Worm (Caenorhabditis elegans) whole organism, late embryonic: ENCODE data around the gene pqn-36.
A peak's percentile ranks its signal among the peaks of the same experiment; 100 is the strongest.

Source experiments
- F13H6.1 ChIP-seq: sonication (generic microtip); optimal IDR thresholded peaks from 2 replicates; lab custom pipeline; 2016; ENCODE audit warnings: missing genetic modification characterization, missing compliant biosample characterization
- K02D7.2 ChIP-seq: sonication (generic microtip); optimal IDR thresholded peaks from 2 replicates; lab custom pipeline; 2017; ENCODE audit warnings: mild to moderate bottlenecking, missing genetic modification characterization, missing compliant biosample characterization
- T23F11.4 ChIP-seq: fragments of 200-800 bp; sonication (Bioruptor generic); optimal IDR thresholded peaks from 2 replicates; lab custom pipeline; 2018; ENCODE audit warnings: mild to moderate bottlenecking, missing genetic modification characterization, missing compliant biosample characterization
- Y22D7AL.16 ChIP-seq: sonication (generic microtip); optimal IDR thresholded peaks from 2 replicates; lab custom pipeline; 2016; ENCODE audit warnings: missing genetic modification characterization, missing compliant biosample characterization
- ceh-19 ChIP-seq: fragments of 200-800 bp; sonication (Bioruptor generic); optimal IDR thresholded peaks from 2 replicates; lab custom pipeline; 2018; ENCODE audit warnings: mild to moderate bottlenecking, missing genetic modification characterization, missing compliant biosample characterization
- ceh-31 ChIP-seq: sonication (generic microtip); optimal IDR thresholded peaks from 2 replicates; lab custom pipeline; 2016; ENCODE audit warnings: missing genetic modification characterization, missing compliant biosample characterization
- ceh-45 ChIP-seq: fragments of 200-800 bp; sonication (Bioruptor generic); IDR thresholded peaks from 2 replicates; pipeline ENCODE4 v1.3.6; 2022; ENCODE audit warnings: missing genetic modification reagents, missing genetic modification characterization, missing compliant biosample characterization
- elt-2 ChIP-seq: sonication (generic microtip); optimal IDR thresholded peaks from 2 replicates; lab custom pipeline; 2016; ENCODE audit warnings: missing genetic modification reagents, missing genetic modification characterization, missing compliant biosample characterization
- elt-4 ChIP-seq: sonication (generic microtip); optimal IDR thresholded peaks from 2 replicates; lab custom pipeline; 2016; ENCODE audit warnings: missing genetic modification characterization, missing compliant biosample characterization
- hlh-8 ChIP-seq: sonication (generic microtip); optimal IDR thresholded peaks from 2 replicates; lab custom pipeline; 2016; ENCODE audit warnings: missing genotype, missing genetic modification characterization, missing compliant biosample characterization
- mec-3 ChIP-seq: sonication (generic microtip); optimal IDR thresholded peaks from 2 replicates; lab custom pipeline; 2016; ENCODE audit warnings: borderline replicate concordance, missing genetic modification characterization, missing compliant biosample characterization
- nhr-232 ChIP-seq: sonication (generic microtip); optimal IDR thresholded peaks from 2 replicates; lab custom pipeline; 2016; ENCODE audit warnings: missing genetic modification characterization, missing compliant biosample characterization
- npax-4 ChIP-seq: sonication (generic microtip); optimal IDR thresholded peaks from 2 replicates; lab custom pipeline; 2016; ENCODE audit warnings: missing genetic modification characterization, missing compliant biosample characterization
- odd-2 ChIP-seq: sonication (generic microtip); optimal IDR thresholded peaks from 2 replicates; lab custom pipeline; 2017; ENCODE audit warnings: antibody characterized with exemption, mild to moderate bottlenecking, missing genetic modification characterization, missing compliant biosample characterization
- pat-9 ChIP-seq: fragments of 200-800 bp; sonication (Bioruptor generic); optimal IDR thresholded peaks from 2 replicates; lab custom pipeline; 2018; ENCODE audit warnings: mild to moderate bottlenecking, missing genetic modification characterization, moderate library complexity, missing compliant biosample characterization
- pha-2 ChIP-seq: sonication (generic microtip); optimal IDR thresholded peaks from 2 replicates; lab custom pipeline; 2017; ENCODE audit warnings: mild to moderate bottlenecking, missing genetic modification characterization, missing compliant biosample characterization
- pha-4 ChIP-seq: fragments of 150-350 bp; optimal IDR thresholded peaks from 2 replicates; lab custom pipeline; 2018; ENCODE audit warnings: missing biosample characterization, missing genetic modification reagents, missing genetic modification characterization
- pqm-1 ChIP-seq: sonication (generic microtip); optimal IDR thresholded peaks from 2 replicates; lab custom pipeline; 2016; ENCODE audit warnings: missing genetic modification characterization, missing compliant biosample characterization
- pros-1 ChIP-seq: fragments of 150-350 bp; optimal IDR thresholded peaks from 2 replicates; lab custom pipeline; 2014; ENCODE audit warnings: missing biosample characterization, missing genetic modification reagents, missing genetic modification characterization
- ref-2 ChIP-seq: sonication (generic microtip); optimal IDR thresholded peaks from 2 replicates; lab custom pipeline; 2016; ENCODE audit warnings: missing genetic modification characterization, missing compliant biosample characterization
- sdc-2 ChIP-seq: sonication (generic microtip); optimal IDR thresholded peaks from 2 replicates; lab custom pipeline; 2016; ENCODE audit warnings: missing genotype, missing genetic modification characterization, missing compliant biosample characterization
- syd-9 ChIP-seq: sonication (generic microtip); optimal IDR thresholded peaks from 2 replicates; lab custom pipeline; 2016; ENCODE audit warnings: mild to moderate bottlenecking, missing genetic modification characterization, moderate library complexity, missing compliant biosample characterization
- tbx-7 ChIP-seq: sonication (generic microtip); optimal IDR thresholded peaks from 2 replicates; lab custom pipeline; 2016; ENCODE audit warnings: missing genotype, missing genetic modification characterization, missing compliant biosample characterization
- unc-42 ChIP-seq: sonication (generic microtip); optimal IDR thresholded peaks from 2 replicates; lab custom pipeline; 2016; ENCODE audit warnings: missing genotype, missing genetic modification characterization, missing compliant biosample characterization
- unc-86 ChIP-seq: sonication (generic microtip); optimal IDR thresholded peaks from 2 replicates; lab custom pipeline; 2016; ENCODE audit warnings: missing genetic modification characterization, missing compliant biosample characterization
- zip-5 ChIP-seq: sonication (generic microtip); optimal IDR thresholded peaks from 2 replicates; lab custom pipeline; 2016; ENCODE audit warnings: missing genetic modification characterization, missing compliant biosample characterization
- ztf-16 ChIP-seq: sonication (generic microtip); optimal IDR thresholded peaks from 2 replicates; lab custom pipeline; 2017; ENCODE audit warnings: missing genetic modification characterization, missing compliant biosample characterization

pqn-36 gene

DNA sequence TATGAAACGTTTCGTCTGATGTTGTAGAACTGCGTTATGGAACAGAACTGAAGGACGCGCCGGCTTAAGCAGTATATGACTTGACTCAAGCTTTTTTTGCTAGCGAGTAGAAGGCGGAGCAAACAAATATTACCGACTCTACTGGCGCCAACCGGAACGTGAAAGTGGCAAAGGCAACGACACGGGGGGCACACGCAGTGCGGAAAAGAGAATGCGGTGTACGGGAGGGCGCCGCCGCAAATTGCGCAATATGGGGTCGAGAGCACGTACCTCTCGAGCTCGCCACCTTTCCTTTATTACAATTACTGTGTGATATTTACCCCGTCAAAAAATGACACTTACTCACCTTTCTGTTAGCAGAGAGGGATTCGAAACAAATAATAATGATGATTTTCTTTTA lies at the start of gene pqn-36:
Gene pqn-36, minus strand, starts transcription at position 268 of the 400 bp plus-strand sequence.
- TF ChIP-seq nhr-232 (tag; lab: Kevin White, UChicago) (no peak), pqm-1 (tag; lab: Kevin White, UChicago) (no peak), odd-2 (no peak), pha-2 (no peak), Y22D7AL.16 (tag; lab: Kevin White, UChicago) (no peak)

ce11 chrX:15465050-15465449 lies 49.8 kb upstream of the pqn-36 start:
- TF ChIP-seq pros-1 (no peak), unc-42 (tag; lab: Kevin White, UChicago) (peak; percentile 32)
- TF ChIP-seq, all 69 proteins: peak for 1

DNA sequence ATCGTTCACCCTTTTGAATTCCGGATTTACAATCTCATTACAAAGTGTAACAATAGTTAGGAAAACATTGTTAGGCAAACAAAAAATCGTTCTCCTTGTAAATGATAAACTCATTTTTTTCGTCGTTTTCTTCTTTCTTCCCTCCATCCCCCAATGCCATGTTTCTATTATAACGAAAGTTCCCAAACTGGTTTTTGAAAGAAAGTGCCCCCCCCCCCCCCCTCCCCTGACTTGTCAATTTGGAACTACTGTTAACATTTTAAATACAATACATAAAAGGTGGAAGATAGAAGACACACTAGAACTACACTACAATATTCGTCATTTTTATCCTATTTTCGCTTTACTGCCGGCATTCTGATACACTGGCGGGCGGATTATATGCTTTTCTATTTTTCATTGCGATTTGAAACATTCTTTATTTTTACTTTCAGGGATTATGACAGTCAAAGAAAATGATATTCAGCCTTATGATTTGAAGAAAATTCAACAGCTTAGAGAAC lies 31.1 kb upstream of the pqn-36 start, which contains the start of gene R03A10.5:
Gene R03A10.5, plus strand, starts transcription at position 431 of the 503 bp plus-strand sequence.
- TF ChIP-seq ceh-45 (GFP tag; lab: Robert Waterston, UW) (no peak), K02D7.2 (no peak), mec-3 (tag; lab: Kevin White, UChicago) (no peak), F13H6.1 (tag; lab: Kevin White, UChicago) (no peak), ztf-16 (tag; lab: Kevin White, UChicago) (no peak), pha-4 (tag; lab: Kevin White, UChicago) (no peak)

DNA sequence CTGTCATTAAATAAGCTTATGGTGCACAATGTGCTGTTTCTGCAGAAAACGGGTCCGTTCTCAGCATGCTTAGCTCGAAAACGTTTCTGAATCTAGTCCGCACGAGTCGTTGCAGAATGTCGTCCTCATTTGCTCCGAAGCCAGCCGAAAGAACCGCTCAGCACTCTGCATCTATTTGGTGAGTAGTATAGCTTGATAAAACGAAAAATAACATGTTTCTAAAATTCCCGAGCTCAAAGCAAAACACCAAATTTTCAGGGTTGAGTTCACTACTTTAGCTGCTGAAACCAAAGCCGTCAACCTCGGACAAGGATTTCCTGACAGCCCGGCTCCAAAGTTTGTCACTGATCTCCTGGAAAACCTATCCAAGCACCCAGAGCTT lies 26.4 kb upstream of the pqn-36 start, which contains the start of gene nkat-3:
Gene nkat-3, plus strand, starts transcription at position 46 of the 382 bp plus-strand sequence.
- TF ChIP-seq elt-4 (tag; lab: Kevin White, UChicago) (no peak), Y22D7AL.16 (tag; lab: Kevin White, UChicago) (no peak), ref-2 (tag; lab: Kevin White, UChicago) (no peak), ceh-19 (no peak), ceh-31 (tag; lab: Kevin White, UChicago) (no peak), mec-3 (tag; lab: Kevin White, UChicago) (no peak), T23F11.4 (GFP tag; lab: Kevin White, UChicago) (no peak), unc-86 (tag; lab: Kevin White, UChicago) (no peak), sdc-2 (tag; lab: Kevin White, UChicago) (no peak), syd-9 (tag; lab: Kevin White, UChicago) (no peak), zip-5 (tag; lab: Kevin White, UChicago) (no peak)

DNA sequence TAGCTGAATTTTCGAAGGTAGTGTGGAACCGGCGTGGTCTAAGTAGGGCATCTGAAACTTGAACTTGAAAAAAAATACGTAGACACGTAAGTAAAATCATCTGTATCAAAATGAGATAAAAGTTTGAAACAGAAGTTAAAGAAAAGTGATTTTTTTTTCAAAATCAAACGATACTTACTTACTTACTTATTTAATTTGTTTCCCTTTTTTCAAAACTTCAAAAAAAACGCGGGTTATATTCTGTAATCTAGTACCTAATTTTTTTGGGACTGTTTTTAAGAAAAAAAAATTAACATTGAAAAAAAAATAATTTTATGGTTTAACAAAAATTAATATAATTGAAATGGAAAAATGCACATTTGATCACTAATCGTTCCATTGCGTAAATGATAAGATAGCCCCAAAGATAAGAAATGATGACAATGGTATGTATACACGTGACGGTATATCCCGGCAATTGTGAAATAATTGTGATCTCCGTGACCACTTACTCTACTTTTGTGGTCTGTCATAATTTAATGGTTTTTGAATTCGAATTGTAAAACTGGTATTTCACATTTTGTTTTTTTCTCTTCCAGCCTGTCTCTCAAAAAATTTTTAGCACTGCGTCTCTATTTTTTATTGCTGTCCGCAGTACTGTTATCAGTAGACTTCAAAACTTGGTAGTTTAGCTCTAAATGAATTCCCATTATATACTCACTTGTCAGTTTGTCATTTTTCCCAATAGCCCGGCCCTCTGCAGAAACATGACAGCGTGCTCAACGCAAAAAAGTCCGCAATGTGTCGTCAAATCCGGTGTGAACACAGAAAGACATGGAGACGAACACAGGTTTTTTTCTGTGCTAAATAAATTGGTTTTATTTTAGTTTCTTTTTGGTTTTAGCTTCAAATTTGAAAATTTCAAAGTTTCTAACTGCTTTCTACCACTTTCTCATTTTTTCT lies 25.7 kb upstream of the pqn-36 start, which contains the start of gene mocs-1:
Gene mocs-1, minus strand, starts transcription at position 51 of the 942 bp plus-strand sequence.
- TF ChIP-seq npax-4 (tag; lab: Kevin White, UChicago) (no peak), elt-2 (tag; lab: Kevin White, UChicago) (peak; percentile 90)

DNA sequence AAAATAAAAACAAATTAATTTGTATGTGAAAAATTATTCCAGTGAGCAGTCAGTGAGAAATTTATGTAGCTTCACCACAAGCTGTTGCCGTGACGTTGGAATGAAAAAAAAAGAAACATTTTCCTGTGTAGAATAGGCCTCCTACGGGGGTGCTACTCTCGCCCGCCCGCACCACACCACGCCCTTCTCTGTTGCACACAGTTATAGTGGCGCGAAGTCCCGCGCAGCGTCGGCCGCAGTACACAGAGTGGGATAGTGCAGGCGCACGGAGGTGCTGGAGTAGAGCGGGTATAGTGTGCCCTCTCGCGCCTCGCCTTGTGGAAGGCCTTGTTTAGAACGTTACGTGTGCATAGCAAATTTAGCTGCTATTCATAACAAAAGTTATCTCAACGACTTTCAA lies 23.5 kb upstream of the pqn-36 start:
- TF ChIP-seq odd-2 = no peak
- TF ChIP-seq sdc-2 (tag; lab: Kevin White, UChicago) = peak; percentile 24

- TF ChIP-seq hlh-8 (tag; lab: Kevin White, UChicago) (no peak), pat-9 (no peak), pha-2 (no peak), tbx-7 (no peak)
Observed at ce11 chrX:15434922-15435321, 19.6 kb upstream of the pqn-36 start.
